Worm (Caenorhabditis elegans) whole organism, late embryonic: ENCODE data around the gene hal-3.

Source experiments
- hlh-15 ChIP-seq: sonication (generic microtip); optimal IDR thresholded peaks from 2 replicates; lab custom pipeline; 2016; ENCODE audit warnings: missing genetic modification characterization, missing compliant biosample characterization
- nfya-1 ChIP-seq: sonication (generic microtip); optimal IDR thresholded peaks from 2 replicates; lab custom pipeline; 2017; ENCODE audit warnings: missing genetic modification characterization, mild to moderate bottlenecking, missing compliant biosample characterization, antibody characterized with exemption, moderate library complexity
- nhr-11 ChIP-seq: fragments of 150-350 bp; optimal IDR thresholded peaks from 2 replicates; lab custom pipeline; 2014; ENCODE audit warnings: missing biosample characterization, missing genetic modification characterization
- pha-4 ChIP-seq: fragments of 150-350 bp; optimal IDR thresholded peaks from 2 replicates; lab custom pipeline; 2018; ENCODE audit warnings: missing biosample characterization, missing genetic modification reagents, missing genetic modification characterization
- zip-5 ChIP-seq: sonication (generic microtip); optimal IDR thresholded peaks from 2 replicates; lab custom pipeline; 2016; ENCODE audit warnings: missing genetic modification characterization, missing compliant biosample characterization

DNA sequence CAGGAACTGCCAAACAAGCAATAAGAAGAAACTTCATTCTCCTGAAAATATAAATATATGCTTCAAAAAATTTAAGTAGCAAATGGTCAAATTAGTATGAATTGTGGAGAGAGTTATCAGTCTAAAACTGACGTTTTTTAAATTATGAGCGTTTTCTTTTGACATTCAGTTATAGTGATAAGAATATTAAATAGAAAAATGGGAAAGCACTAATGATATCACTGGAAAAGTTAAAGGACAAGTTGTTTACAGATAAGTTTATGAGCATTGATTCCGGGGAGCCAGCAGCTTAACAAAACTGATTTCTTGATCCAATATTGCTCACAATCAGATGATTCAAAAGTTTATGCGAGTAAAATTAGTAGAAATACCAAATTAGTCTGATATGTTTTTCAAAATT is 43.5 kb upstream of the hal-3 start, which contains the start of gene ZK1320.3:
- no peak for TF ChIP-seq pha-4 (tag; lab: Kevin White, UChicago)
- TF ChIP-seq nhr-11 (tag; lab: Kevin White, UChicago) = no peak
- no peak for TF ChIP-seq hlh-15 (tag; lab: Kevin White, UChicago)
- TF ChIP-seq zip-5 (tag; lab: Kevin White, UChicago) = no peak
- no peak for TF ChIP-seq nfya-1 (tag; lab: Kevin White, UChicago)
